Worm (Caenorhabditis elegans) whole organism, midembryonic: ENCODE results near the gene Y39A1A.18.

Source experiments
- flt-1 ChIP-seq: fragments of 200-800 bp; sonication (Bioruptor generic); IDR thresholded peaks from 2 replicates; pipeline ENCODE4 v1.3.6; 2022; ENCODE audit warnings: missing genetic modification characterization, missing compliant biosample characterization
- ztf-23 ChIP-seq: fragments of 200-800 bp; sonication (Bioruptor generic); IDR thresholded peaks from 2 replicates; pipeline ENCODE4 v1.3.6; 2022; ENCODE audit warnings: missing genetic modification reagents, missing genetic modification characterization, missing compliant biosample characterization
- ztf-29 ChIP-seq: fragments of 200-800 bp; sonication (Bioruptor generic); IDR thresholded peaks from 2 replicates; pipeline ENCODE4 v1.3.6; 2022; ENCODE audit warnings: missing genetic modification reagents, missing genetic modification characterization, missing compliant biosample characterization

DNA sequence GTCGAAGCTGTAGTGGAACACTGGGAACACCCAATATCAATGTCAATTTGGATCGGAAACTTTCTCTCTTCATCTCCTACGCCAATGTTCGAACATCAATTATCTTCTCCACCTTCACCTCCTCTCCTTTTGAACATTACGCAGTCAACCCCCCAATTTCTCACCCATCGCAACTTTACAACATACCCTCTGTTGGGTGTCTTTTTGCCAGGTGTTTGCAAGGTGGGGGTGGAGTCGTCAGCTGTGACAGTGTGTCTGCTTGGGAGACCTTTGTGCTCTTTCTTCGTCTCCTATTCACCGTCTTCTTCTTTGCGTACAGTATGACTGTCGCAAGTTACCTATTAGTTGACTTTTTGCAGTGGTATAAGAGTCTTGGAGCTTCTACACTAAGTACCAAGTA lies 27.6 kb downstream of the Y39A1A.18 start:
- TF ChIP-seq ztf-29 (GFP tag; lab: Robert Waterston, UW) (no peak), ztf-23 (GFP tag; lab: Robert Waterston, UW) (no peak), flt-1 (GFP tag; lab: Robert Waterston, UW) (no peak)
